Worm (Caenorhabditis elegans) whole organism, mixed stage, embryonic: ENCODE data around the gene F25B5.6.

ENCODE experiments used
- M03D4.4 ChIP-seq: sonication (generic microtip); optimal IDR thresholded peaks from 2 replicates; lab custom pipeline; 2017; ENCODE audit warnings: mild to moderate bottlenecking, missing genetic modification characterization, missing compliant biosample characterization
- bed-3 ChIP-seq: fragments of 200-800 bp; sonication (Bioruptor generic); optimal IDR thresholded peaks from 3 replicates; lab custom pipeline; 2018; ENCODE audit warnings: mild to moderate bottlenecking, missing genetic modification characterization, moderate library complexity, missing compliant biosample characterization
- blmp-1 ChIP-seq: fragments of 150-350 bp; optimal IDR thresholded peaks from 2 replicates; lab custom pipeline; 2014; ENCODE audit warnings: missing biosample characterization, missing genetic modification characterization
- drap-1 ChIP-seq: fragments of 200-800 bp; sonication (Bioruptor generic); optimal IDR thresholded peaks from 3 replicates; lab custom pipeline; 2018; ENCODE audit warnings: mild to moderate bottlenecking, missing genetic modification characterization, missing compliant biosample characterization
- elt-3 ChIP-seq: fragments of 150-350 bp; optimal IDR thresholded peaks from 2 replicates; lab custom pipeline; 2014; ENCODE audit warnings: missing biosample characterization, missing genetic modification characterization
- lin-13 ChIP-seq: fragments of 150-350 bp; optimal IDR thresholded peaks from 2 replicates; lab custom pipeline; 2014; ENCODE audit warnings: missing biosample characterization, missing genetic modification characterization
- nhr-12 ChIP-seq: fragments of 150-350 bp; optimal IDR thresholded peaks from 2 replicates; lab custom pipeline; 2014; ENCODE audit warnings: missing biosample characterization, missing genetic modification characterization
- nhr-28 ChIP-seq: fragments of 150-350 bp; optimal IDR thresholded peaks from 2 replicates; lab custom pipeline; 2014; ENCODE audit warnings: missing biosample characterization, missing genetic modification characterization
- pha-4 ChIP-seq: fragments of 150-350 bp; optimal IDR thresholded peaks from 2 replicates; lab custom pipeline; 2018; ENCODE audit warnings: missing biosample characterization, missing genetic modification reagents, missing genetic modification characterization
- snpc-4 ChIP-seq: fragments of 150-350 bp; optimal IDR thresholded peaks from 2 replicates; lab custom pipeline; 2014; ENCODE audit warnings: missing biosample characterization, missing genetic modification characterization
- unc-120 ChIP-seq: sonication (generic microtip); optimal IDR thresholded peaks from 2 replicates; lab custom pipeline; 2017; ENCODE audit warnings: missing genetic modification characterization, missing compliant biosample characterization; ENCODE audit not compliant: poor library complexity, severe bottlenecking
- unc-62 ChIP-seq: fragments of 150-350 bp; optimal IDR thresholded peaks from 2 replicates; lab custom pipeline; 2014; ENCODE audit warnings: missing biosample characterization, missing genetic modification reagents, missing genetic modification characterization

- TF ChIP-seq elt-3 (tag; lab: Kevin White, UChicago) (no peak), snpc-4 (no peak), drap-1 (GFP tag; lab: Kevin White, UChicago) (no peak), unc-62 (GFP tag; lab: Kevin White, UChicago) (no peak), nhr-28 (tag; lab: Kevin White, UChicago) (no peak), nhr-12 (tag; lab: Kevin White, UChicago) (no peak), pha-4 (tag; lab: Kevin White, UChicago) (no peak), lin-13 (no peak), blmp-1 (tag; lab: Kevin White, UChicago) (no peak), M03D4.4 (no peak), bed-3 (GFP tag; lab: Kevin White, UChicago) (no peak), unc-120 (tag; lab: Kevin White, UChicago) (no peak)
Observed at ce11 chrIII:5961560-5961959, 13.0 kb upstream of the F25B5.6 start.
